Worm (Caenorhabditis elegans) whole organism, late embryonic: ENCODE data around the gene rpl-39.

Experiments used
- C38D4.7 ChIP-seq: fragments of 200-800 bp; sonication (Bioruptor generic); optimal IDR thresholded peaks from 2 replicates; lab custom pipeline; 2018; ENCODE audit warnings: mild to moderate bottlenecking, missing genetic modification characterization, moderate library complexity, missing compliant biosample characterization
- ceh-2 ChIP-seq: sonication (generic microtip); optimal IDR thresholded peaks from 2 replicates; lab custom pipeline; 2016; ENCODE audit warnings: missing genotype, missing genetic modification characterization, missing compliant biosample characterization
- dve-1 ChIP-seq: sonication (generic microtip); optimal IDR thresholded peaks from 2 replicates; lab custom pipeline; 2017; ENCODE audit warnings: antibody characterized with exemption, mild to moderate bottlenecking, missing genetic modification characterization, missing compliant biosample characterization
- fkh-6 ChIP-seq: sonication (generic microtip); optimal IDR thresholded peaks from 2 replicates; lab custom pipeline; 2016; ENCODE audit warnings: missing genetic modification characterization, missing compliant biosample characterization
- gmeb-2 ChIP-seq: sonication (generic microtip); optimal IDR thresholded peaks from 2 replicates; lab custom pipeline; 2016; ENCODE audit warnings: missing genetic modification characterization, inconsistent platforms, missing compliant biosample characterization
- hlh-8 ChIP-seq: sonication (generic microtip); optimal IDR thresholded peaks from 2 replicates; lab custom pipeline; 2016; ENCODE audit warnings: missing genotype, missing genetic modification characterization, missing compliant biosample characterization
- nhr-11 ChIP-seq: fragments of 150-350 bp; optimal IDR thresholded peaks from 2 replicates; lab custom pipeline; 2014; ENCODE audit warnings: missing biosample characterization, missing genetic modification characterization
- odd-2 ChIP-seq: sonication (generic microtip); optimal IDR thresholded peaks from 2 replicates; lab custom pipeline; 2017; ENCODE audit warnings: antibody characterized with exemption, mild to moderate bottlenecking, missing genetic modification characterization, missing compliant biosample characterization
- pat-9 ChIP-seq: fragments of 200-800 bp; sonication (Bioruptor generic); optimal IDR thresholded peaks from 2 replicates; lab custom pipeline; 2018; ENCODE audit warnings: mild to moderate bottlenecking, missing genetic modification characterization, moderate library complexity, missing compliant biosample characterization
- pha-2 ChIP-seq: sonication (generic microtip); optimal IDR thresholded peaks from 2 replicates; lab custom pipeline; 2017; ENCODE audit warnings: mild to moderate bottlenecking, missing genetic modification characterization, missing compliant biosample characterization
- pqm-1 ChIP-seq: sonication (generic microtip); optimal IDR thresholded peaks from 2 replicates; lab custom pipeline; 2016; ENCODE audit warnings: missing genetic modification characterization, missing compliant biosample characterization
- pros-1 ChIP-seq: fragments of 150-350 bp; optimal IDR thresholded peaks from 2 replicates; lab custom pipeline; 2014; ENCODE audit warnings: missing biosample characterization, missing genetic modification reagents, missing genetic modification characterization

- no peak for TF ChIP-seq odd-2 (tag; lab: Kevin White, UChicago)
- no peak for TF ChIP-seq fkh-6 (tag; lab: Kevin White, UChicago)
- no peak for TF ChIP-seq nhr-11 (tag; lab: Kevin White, UChicago)
- TF ChIP-seq pat-9 (tag; lab: Kevin White, UChicago) = no peak
- TF ChIP-seq dve-1 (tag; lab: Kevin White, UChicago) = no peak
- no peak for TF ChIP-seq hlh-8 (tag; lab: Kevin White, UChicago)
- no peak for TF ChIP-seq C38D4.7
- TF ChIP-seq pqm-1 = no peak
- TF ChIP-seq ceh-2 (tag; lab: Kevin White, UChicago) = no peak
- no peak for TF ChIP-seq gmeb-2 (tag; lab: Kevin White, UChicago)
- TF ChIP-seq pha-2 = no peak
- TF ChIP-seq pros-1 = no peak
Observed at ce11 chrV:7747132-7747531, 28.7 kb downstream of the rpl-39 start.
